Fruit fly (Drosophila melanogaster) whole organism, wandering third instar larva: Measurements from ENCODE around the gene smash.

Experiments used
- CG32264 ChIP-seq: fragments of 200-800 bp; sonication (Bioruptor generic); optimal IDR thresholded peaks from 2 replicates; lab custom pipeline; 2016; ENCODE audit warnings: missing biosample characterization, missing genetic modification characterization
- CG9705 ChIP-seq: fragments of 200-800 bp; sonication (Bioruptor generic); optimal IDR thresholded peaks from 2 replicates; lab custom pipeline; 2018; ENCODE audit warnings: missing biosample characterization, mild to moderate bottlenecking, missing genetic modification characterization
- CrebA ChIP-seq: fragments of 200-800 bp; sonication (Bioruptor generic); optimal IDR thresholded peaks from 2 replicates; lab custom pipeline; 2016; ENCODE audit warnings: missing biosample characterization, mild to moderate bottlenecking, missing genetic modification characterization, borderline replicate concordance
- Dfd ChIP-seq: fragments of >200 bp; optimal IDR thresholded peaks from 2 replicates; lab custom pipeline; 2017; ENCODE audit warnings: missing biosample characterization, missing genetic modification characterization
- Dif ChIP-seq: fragments of 200-275, 200-300 bp; sonication (Bioruptor generic); optimal IDR thresholded peaks from 2 replicates; lab custom pipeline; 2018; ENCODE audit warnings: missing biosample characterization, missing genetic modification characterization; ENCODE audit not compliant: partially characterized antibody
- GATAd ChIP-seq: sonication (Bioruptor generic); optimal IDR thresholded peaks from 2 replicates; lab custom pipeline; 2016; ENCODE audit warnings: missing biosample characterization, missing genetic modification characterization
- Hnf4 ChIP-seq: fragments of 200-800 bp; sonication (Bioruptor generic); optimal IDR thresholded peaks from 2 replicates; lab custom pipeline; 2016; ENCODE audit warnings: missing biosample characterization, mild to moderate bottlenecking, missing genetic modification characterization
- Hr78 ChIP-seq: fragments of >200 bp; optimal IDR thresholded peaks from 2 replicates; lab custom pipeline; 2017; ENCODE audit warnings: missing biosample characterization, missing genetic modification characterization
- Hr83 ChIP-seq: fragments of 200-300 bp; sonication (Bioruptor generic); optimal IDR thresholded peaks from 2 replicates; lab custom pipeline; 2016; ENCODE audit warnings: missing biosample characterization, mild to moderate bottlenecking, missing genetic modification characterization, moderate library complexity; ENCODE audit not compliant: poor library complexity, severe bottlenecking
- Jra ChIP-seq: sonication (Bioruptor generic); optimal IDR thresholded peaks from 2 replicates; lab custom pipeline; 2016; ENCODE audit warnings: missing biosample characterization, missing genetic modification characterization
- Mio ChIP-seq: sonication (Bioruptor generic); optimal IDR thresholded peaks from 2 replicates; lab custom pipeline; 2016; ENCODE audit warnings: missing biosample characterization, missing genetic modification characterization
- Myc ChIP-seq: fragments of >200 bp; optimal IDR thresholded peaks from 2 replicates; lab custom pipeline; 2017
- N ChIP-seq: fragments of >200 bp; optimal IDR thresholded peaks from 2 replicates; lab custom pipeline; 2018; ENCODE audit warnings: missing biosample characterization, missing external identifiers, missing genetic modification characterization
- OdsH ChIP-seq: fragments of 200-800 bp; sonication (Bioruptor generic); optimal IDR thresholded peaks from 2 replicates; lab custom pipeline; 2016; ENCODE audit warnings: missing biosample characterization, mild to moderate bottlenecking, missing genetic modification characterization
- Rel ChIP-seq, 2 experiments: fragments of 200-800 bp; sonication (Bioruptor generic) in 1 of 2; optimal IDR thresholded peaks; 2 replicates in 1 of 2; 3 replicates in 1 of 2; lab custom pipeline; 2016 to 2019; ENCODE audit warnings: mild to moderate bottlenecking in 2 of 2, missing biosample characterization in 2 of 2, missing genetic modification characterization in 2 of 2, moderate library complexity in 1 of 2
- Vsx2 ChIP-seq: fragments of 200-300, 225-300 bp; sonication (Bioruptor generic); optimal IDR thresholded peaks from 2 replicates; lab custom pipeline; 2018; ENCODE audit warnings: missing biosample characterization, missing genetic modification characterization; ENCODE audit not compliant: partially characterized antibody
- brk ChIP-seq: fragments of 200-800 bp; sonication (Bioruptor generic); optimal IDR thresholded peaks from 2 replicates; lab custom pipeline; 2016; ENCODE audit warnings: missing biosample characterization, mild to moderate bottlenecking, missing genetic modification characterization
- dl ChIP-seq, 2 experiments: fragments of 175-275, 200-275 bp in 1 of 2; fragments of 200-275 bp in 1 of 2; sonication (Bioruptor generic); optimal IDR thresholded peaks; lab custom pipeline; 2018; ENCODE audit warnings: mild to moderate bottlenecking in 2 of 2, missing biosample characterization in 2 of 2, missing genetic modification characterization in 2 of 2, moderate library complexity in 2 of 2; ENCODE audit not compliant: partially characterized antibody in 2 of 2, insufficient read depth in 1 of 2
- dmrt93B ChIP-seq: fragments of 200-800 bp; sonication (Bioruptor generic); optimal IDR thresholded peaks from 2 replicates; lab custom pipeline; 2018; ENCODE audit warnings: missing biosample characterization, mild to moderate bottlenecking, missing genetic modification characterization
- dsf ChIP-seq: sonication (Bioruptor generic); optimal IDR thresholded peaks from 2 replicates; lab custom pipeline; 2016; ENCODE audit warnings: missing biosample characterization, missing genetic modification characterization, borderline replicate concordance
- ey ChIP-seq: fragments of 200-800 bp; sonication (Bioruptor generic); optimal IDR thresholded peaks from 2 replicates; lab custom pipeline; 2016; ENCODE audit warnings: missing biosample characterization, missing genetic modification characterization
- foxo ChIP-seq, 2 experiments: fragments of 200-800 bp; sonication (Bioruptor generic); optimal IDR thresholded peaks; 2 replicates in 1 of 2; 3 replicates in 1 of 2; lab custom pipeline; 2016 to 2017; ENCODE audit warnings: missing biosample characterization in 2 of 2, missing genetic modification characterization in 2 of 2
- fru ChIP-seq: fragments of 200-800 bp; sonication (Bioruptor generic); optimal IDR thresholded peaks from 3 replicates; lab custom pipeline; 2016; ENCODE audit warnings: missing biosample characterization, mild to moderate bottlenecking, missing genetic modification characterization
- h ChIP-seq: fragments of 200-800 bp; sonication (Bioruptor generic); optimal IDR thresholded peaks from 3 replicates; lab custom pipeline; 2016; ENCODE audit warnings: missing biosample characterization, mild to moderate bottlenecking, missing genetic modification characterization
- lola ChIP-seq: fragments of >200 bp; optimal IDR thresholded peaks from 2 replicates; lab custom pipeline; 2017; ENCODE audit warnings: missing biosample characterization, missing genetic modification characterization
- pan ChIP-seq: fragments of >200 bp; optimal IDR thresholded peaks from 2 replicates; lab custom pipeline; 2017
- psq ChIP-seq: fragments of 200-800 bp; sonication (Bioruptor generic); optimal IDR thresholded peaks from 3 replicates; lab custom pipeline; 2017; ENCODE audit warnings: missing biosample characterization, mild to moderate bottlenecking, missing genetic modification characterization, moderate library complexity
- sv ChIP-seq: fragments of 200-800 bp; sonication (Bioruptor generic); optimal IDR thresholded peaks from 3 replicates; lab custom pipeline; 2016; ENCODE audit warnings: missing biosample characterization, missing genetic modification characterization
- tai ChIP-seq: sonication (Bioruptor generic); optimal IDR thresholded peaks from 2 replicates; lab custom pipeline; 2016; ENCODE audit warnings: missing biosample characterization, missing genetic modification characterization
- usp ChIP-seq: fragments of >200 bp; optimal IDR thresholded peaks from 2 replicates; lab custom pipeline; 2017; ENCODE audit warnings: missing biosample characterization, missing genetic modification characterization
- woc ChIP-seq: sonication (Bioruptor generic); optimal IDR thresholded peaks from 2 replicates; lab custom pipeline; 2016; ENCODE audit warnings: missing biosample characterization, mild to moderate bottlenecking, missing genetic modification characterization

smash gene

dm6 chr3R:4690508-4690907, 31.1 kb downstream of the smash start, which contains the start of gene CG33927:
Gene CG33927 (minus strand): TSS chr3R:4690608.
- TF ChIP-seq Myc (lab: Kevin White, UChicago) (no peak), dl (GFP tag; optimal IDR thresholded peaks at IDR 0.05; lab: Kevin White, UChicago; ENCODE audit: insufficient read depth in 1 of 2, partially characterized antibody in 2 of 2) (no peak), CG9705 (GFP tag; lab: Kevin White, UChicago) (no peak), usp (GFP tag; lab: Kevin White, UChicago) (no peak), GATAd (no peak), foxo (GFP tag; optimal IDR thresholded peaks at IDR 0.05; lab: Kevin White, UChicago) (no peak), fru (GFP tag; lab: Kevin White, UChicago) (no peak), sv (no peak), Hr78 (no peak), Mio (GFP tag; lab: Kevin White, UChicago) (no peak), Jra (GFP tag; lab: Kevin White, UChicago) (no peak), h (GFP tag; lab: Kevin White, UChicago) (no peak), N (no peak), dmrt93B (GFP tag; lab: Kevin White, UChicago) (no peak), psq (GFP tag; lab: Kevin White, UChicago) (no peak)

DNA sequence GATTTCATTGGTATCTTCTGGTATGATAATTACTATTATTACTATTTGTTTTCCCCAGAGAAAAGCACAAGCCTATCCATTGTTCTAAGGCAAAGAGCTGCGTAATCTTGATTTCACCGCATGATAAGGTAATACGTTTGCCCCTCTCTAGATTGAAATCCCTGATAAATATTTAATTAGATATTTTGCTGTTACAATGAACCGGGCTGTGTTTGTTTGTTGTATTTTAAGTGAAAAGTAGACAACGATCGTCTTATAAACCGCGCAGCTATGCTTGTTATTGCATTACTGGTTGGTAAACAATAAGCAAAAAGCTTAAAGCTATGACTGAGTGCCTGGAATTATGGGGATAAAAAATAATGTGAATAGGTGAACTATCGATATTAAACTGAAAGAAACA, 35.4 kb downstream of the smash start:
- TF ChIP-seq GATAd (no peak), tai (no peak), fru (GFP tag; lab: Kevin White, UChicago) (no peak)

DNA sequence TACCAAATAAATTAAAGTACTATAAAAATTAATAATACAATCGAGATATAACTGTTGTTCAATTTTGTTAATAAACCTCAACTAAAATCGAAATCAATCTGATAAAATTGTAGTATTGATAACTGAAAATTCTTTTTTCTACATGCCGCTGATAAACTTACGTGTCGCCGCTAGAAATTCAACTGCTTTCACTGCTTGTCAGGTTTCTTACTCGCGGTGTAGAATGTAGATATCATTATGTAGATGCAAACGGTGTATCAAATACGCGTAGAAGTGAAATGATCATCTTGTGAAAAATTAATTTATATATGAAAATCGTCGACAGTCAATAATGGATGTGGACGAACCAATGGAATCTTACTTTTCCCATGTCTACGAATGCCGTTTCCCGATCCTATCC, 45.8 kb downstream of the smash start:
- no peak for TF ChIP-seq CrebA
- TF ChIP-seq woc (GFP tag; lab: Kevin White, UChicago), result no peak
- TF ChIP-seq lola, result no peak
- no peak for TF ChIP-seq brk (GFP tag; lab: Kevin White, UChicago)
- TF ChIP-seq Hr78, result no peak
- TF ChIP-seq Rel (GFP tag; optimal IDR thresholded peaks at IDR 0.05; lab: Kevin White, UChicago), result no peak
- TF ChIP-seq Rel (tag; optimal IDR thresholded peaks at IDR 0.05; lab: Kevin White, UChicago), result no peak
- TF ChIP-seq ey (GFP tag; lab: Kevin White, UChicago), result no peak
- TF ChIP-seq Hr83 (GFP tag; lab: Kevin White, UChicago), result no peak
- no peak for TF ChIP-seq dmrt93B (GFP tag; lab: Kevin White, UChicago)
- no peak for TF ChIP-seq CG9705 (GFP tag; lab: Kevin White, UChicago)
- no peak for TF ChIP-seq Dfd (GFP tag; lab: Kevin White, UChicago)
- TF ChIP-seq Jra (GFP tag; lab: Kevin White, UChicago), result no peak
- no peak for TF ChIP-seq CG32264 (GFP tag; lab: Kevin White, UChicago)
- TF ChIP-seq Myc (lab: Kevin White, UChicago), result no peak
- TF ChIP-seq N, result no peak

DNA sequence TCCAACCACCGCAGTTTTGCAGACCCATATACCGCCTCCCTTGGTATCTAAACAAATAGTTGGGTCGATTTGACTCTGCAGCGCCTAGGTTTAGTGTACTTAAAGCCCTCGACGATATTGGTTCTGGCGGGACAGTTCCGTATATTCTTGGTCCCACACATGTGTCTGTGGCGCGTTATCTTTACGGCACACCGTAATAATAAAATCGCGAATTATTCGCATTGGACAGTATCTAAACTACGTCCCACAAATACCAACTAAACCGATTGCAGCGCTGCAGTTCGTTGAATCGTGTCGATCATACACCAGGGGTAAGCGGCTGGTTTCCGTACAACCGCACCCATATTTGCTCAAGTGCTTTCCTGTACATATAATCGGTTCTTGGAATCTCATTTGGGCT, 46.7 kb downstream of the smash start:
- TF ChIP-seq Hr83 (GFP tag; lab: Kevin White, UChicago) (no peak), pan (lab: Kevin White, UChicago) (no peak), CG9705 (GFP tag; lab: Kevin White, UChicago) (no peak), foxo (GFP tag; optimal IDR thresholded peaks at IDR 0.05; lab: Kevin White, UChicago) (no peak), OdsH (GFP tag; lab: Kevin White, UChicago) (no peak), ey (GFP tag; lab: Kevin White, UChicago) (no peak), dl (GFP tag; optimal IDR thresholded peaks at IDR 0.05; lab: Kevin White, UChicago; ENCODE audit: insufficient read depth in 1 of 2, partially characterized antibody in 2 of 2) (no peak), psq (GFP tag; lab: Kevin White, UChicago) (no peak), tai (no peak), Rel (GFP tag; optimal IDR thresholded peaks at IDR 0.05; lab: Kevin White, UChicago) (no peak), Rel (tag; optimal IDR thresholded peaks at IDR 0.05; lab: Kevin White, UChicago) (no peak), Hnf4 (GFP tag; lab: Kevin White, UChicago) (no peak), fru (GFP tag; lab: Kevin White, UChicago) (no peak), dsf (GFP tag; lab: Kevin White, UChicago) (no peak), Mio (GFP tag; lab: Kevin White, UChicago) (no peak), woc (GFP tag; lab: Kevin White, UChicago) (no peak), Dif (no peak), Vsx2 (GFP tag; lab: Kevin White, UChicago) (no peak)

DNA sequence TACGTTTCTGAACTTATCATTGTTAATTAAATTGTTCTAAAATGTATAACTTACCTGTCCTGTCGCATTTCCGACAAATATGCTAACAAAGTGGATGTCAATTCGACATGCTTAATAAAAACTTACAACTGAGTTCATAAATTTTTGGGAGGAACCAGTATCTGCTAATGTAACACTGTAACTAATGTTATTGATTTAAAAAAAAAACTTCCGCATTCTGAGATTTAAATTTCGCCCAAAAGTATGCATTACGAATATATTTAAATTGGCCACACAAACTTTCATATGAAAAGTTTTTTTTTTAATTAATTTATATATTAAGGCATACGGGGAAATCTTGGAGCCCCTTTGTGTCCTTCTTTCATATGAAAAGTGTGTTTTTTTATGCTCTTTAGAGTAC, 52.7 kb downstream of the smash start:
- TF ChIP-seq Hnf4 (GFP tag; lab: Kevin White, UChicago), result no peak
